Worm (Caenorhabditis elegans) whole organism, midembryonic: ENCODE results near the gene Y94H6A.10.

Experiments used
- T22C8.4 ChIP-seq: fragments of 200-800 bp; sonication (Bioruptor generic); IDR thresholded peaks from 2 replicates; pipeline ENCODE4 v1.3.6; 2022; ENCODE audit warnings: missing genetic modification characterization, missing compliant biosample characterization
- cog-1 ChIP-seq: sonication (generic microtip); optimal IDR thresholded peaks from 2 replicates; lab custom pipeline; 2016; ENCODE audit warnings: missing genetic modification characterization, missing compliant biosample characterization
- flt-1 ChIP-seq: fragments of 200-800 bp; sonication (Bioruptor generic); IDR thresholded peaks from 2 replicates; pipeline ENCODE4 v1.3.6; 2022; ENCODE audit warnings: missing genetic modification characterization, missing compliant biosample characterization
- klf-2 ChIP-seq: fragments of 200-800 bp; sonication (Bioruptor generic); conservative IDR thresholded peaks from 2 replicates; pipeline ENCODE4 v1.3.6; 2022; ENCODE audit warnings: missing genetic modification reagents, missing genetic modification characterization, missing compliant biosample characterization
- med-1 ChIP-seq: sonication (generic microtip); optimal IDR thresholded peaks from 2 replicates; lab custom pipeline; 2017; ENCODE audit warnings: missing genetic modification characterization, mild to moderate bottlenecking, missing compliant biosample characterization, antibody characterized with exemption, missing genetic modification reagents; ENCODE audit not compliant: insufficient read depth
- ref-1 ChIP-seq: fragments of 200-800 bp; sonication (Bioruptor generic); conservative IDR thresholded peaks from 2 replicates; pipeline ENCODE4 v1.3.6; 2022; ENCODE audit warnings: missing genetic modification reagents, missing genetic modification characterization, missing compliant biosample characterization
- tab-1 ChIP-seq: fragments of 200-800 bp; sonication (Bioruptor generic); IDR thresholded peaks from 2 replicates; pipeline ENCODE4 v1.3.6; 2022; ENCODE audit warnings: missing genetic modification characterization, missing compliant biosample characterization
- ztf-23 ChIP-seq: fragments of 200-800 bp; sonication (Bioruptor generic); IDR thresholded peaks from 2 replicates; pipeline ENCODE4 v1.3.6; 2022; ENCODE audit warnings: missing genetic modification reagents, missing genetic modification characterization, missing compliant biosample characterization
- ztf-29 ChIP-seq: fragments of 200-800 bp; sonication (Bioruptor generic); IDR thresholded peaks from 2 replicates; pipeline ENCODE4 v1.3.6; 2022; ENCODE audit warnings: missing genetic modification reagents, missing genetic modification characterization, missing compliant biosample characterization

- no peak for TF ChIP-seq cog-1 (tag; lab: Kevin White, UChicago)
- peak; percentile 45; the same call in 1 of the 2 replicates for TF ChIP-seq flt-1 (GFP tag; lab: Robert Waterston, UW)
- TF ChIP-seq klf-2, result no peak
- no peak for TF ChIP-seq ztf-29 (GFP tag; lab: Robert Waterston, UW)
- no peak for TF ChIP-seq tab-1
- no peak for TF ChIP-seq ztf-23 (GFP tag; lab: Robert Waterston, UW)
- TF ChIP-seq T22C8.4 (GFP tag; lab: Robert Waterston, UW), result no peak
- TF ChIP-seq ref-1 (GFP tag; lab: Robert Waterston, UW), result no peak
- TF ChIP-seq med-1, result no peak
Measured at ce11 chrIV:2708329-2708965, 2.0 kb downstream of the Y94H6A.10 start.
